Worm (Caenorhabditis elegans) whole organism, early embryonic: ENCODE results near the gene F36D3.8.

Experiments
- B0310.2 ChIP-seq: sonication (generic microtip); optimal IDR thresholded peaks from 2 replicates; lab custom pipeline; 2016; ENCODE audit warnings: mild to moderate bottlenecking, missing genetic modification characterization, missing compliant biosample characterization
- F13C5.2 ChIP-seq: sonication (generic microtip); optimal IDR thresholded peaks from 2 replicates; lab custom pipeline; 2017; ENCODE audit warnings: mild to moderate bottlenecking, missing genetic modification characterization, inconsistent platforms, missing compliant biosample characterization
- aly-1 ChIP-seq: sonication (generic microtip); optimal IDR thresholded peaks from 2 replicates; lab custom pipeline; 2016; ENCODE audit warnings: missing genetic modification characterization, missing compliant biosample characterization
- ama-1 ChIP-seq: fragments of 150-350 bp; optimal IDR thresholded peaks from 2 replicates; lab custom pipeline; 2014
- ceh-13 ChIP-seq: fragments of 200-800 bp; sonication (Bioruptor generic); optimal IDR thresholded peaks from 2 replicates; lab custom pipeline; 2018; ENCODE audit warnings: mild to moderate bottlenecking, missing genetic modification characterization, missing compliant biosample characterization
- ceh-36 ChIP-seq: sonication (generic microtip); optimal IDR thresholded peaks from 2 replicates; lab custom pipeline; 2016; ENCODE audit warnings: missing genetic modification characterization, inconsistent platforms, missing compliant biosample characterization
- ets-7 ChIP-seq: sonication (generic microtip); optimal IDR thresholded peaks from 2 replicates; lab custom pipeline; 2016; ENCODE audit warnings: missing genotype, missing genetic modification characterization, missing compliant biosample characterization
- flt-1 ChIP-seq: fragments of 200-800 bp; sonication (Bioruptor generic); IDR thresholded peaks from 2 replicates; pipeline ENCODE4 v1.3.6; 2022; ENCODE audit warnings: missing genetic modification characterization, missing compliant biosample characterization
- hmbx-1 ChIP-seq: sonication (generic microtip); optimal IDR thresholded peaks from 2 replicates; lab custom pipeline; 2016; ENCODE audit warnings: mild to moderate bottlenecking, missing genetic modification characterization, missing compliant biosample characterization
- hmg-4 ChIP-seq: fragments of 200-800 bp; sonication (Bioruptor generic); optimal IDR thresholded peaks from 2 replicates; lab custom pipeline; 2018; ENCODE audit warnings: mild to moderate bottlenecking, missing genetic modification characterization, missing compliant biosample characterization
- hnd-1 ChIP-seq: sonication (generic microtip); optimal IDR thresholded peaks from 2 replicates; lab custom pipeline; 2016; ENCODE audit warnings: missing genetic modification characterization, missing compliant biosample characterization
- pes-1 ChIP-seq: fragments of 200-800 bp; sonication (Bioruptor generic); IDR thresholded peaks from 2 replicates; pipeline ENCODE4 v1.3.6; 2022; ENCODE audit warnings: missing genetic modification reagents, missing genetic modification characterization, missing compliant biosample characterization
- scrt-1 ChIP-seq: fragments of 200-800 bp; sonication (Bioruptor generic); IDR thresholded peaks from 2 replicates; pipeline ENCODE4 v1.3.6; 2022; ENCODE audit warnings: missing genetic modification characterization, missing compliant biosample characterization
- sea-1 ChIP-seq: fragments of 200-800 bp; sonication (Bioruptor generic); conservative IDR thresholded peaks from 2 replicates; pipeline ENCODE4 v1.3.6; 2022; ENCODE audit warnings: missing genetic modification characterization, missing compliant biosample characterization
- tbx-11 ChIP-seq: fragments of 200-800 bp; sonication (Bioruptor generic); IDR thresholded peaks from 2 replicates; pipeline ENCODE4 v1.3.6; 2022; ENCODE audit warnings: missing genetic modification characterization, missing compliant biosample characterization
- tbx-37 ChIP-seq: fragments of 200-800 bp; sonication (Bioruptor generic); conservative IDR thresholded peaks from 2 replicates; pipeline ENCODE4 v1.3.6; 2022; ENCODE audit warnings: missing genetic modification reagents, missing genetic modification characterization, missing compliant biosample characterization
- tra-4 ChIP-seq: sonication (generic microtip); optimal IDR thresholded peaks from 2 replicates; lab custom pipeline; 2017; ENCODE audit warnings: missing genetic modification characterization, missing compliant biosample characterization

The F36D3.8 gene

DNA sequence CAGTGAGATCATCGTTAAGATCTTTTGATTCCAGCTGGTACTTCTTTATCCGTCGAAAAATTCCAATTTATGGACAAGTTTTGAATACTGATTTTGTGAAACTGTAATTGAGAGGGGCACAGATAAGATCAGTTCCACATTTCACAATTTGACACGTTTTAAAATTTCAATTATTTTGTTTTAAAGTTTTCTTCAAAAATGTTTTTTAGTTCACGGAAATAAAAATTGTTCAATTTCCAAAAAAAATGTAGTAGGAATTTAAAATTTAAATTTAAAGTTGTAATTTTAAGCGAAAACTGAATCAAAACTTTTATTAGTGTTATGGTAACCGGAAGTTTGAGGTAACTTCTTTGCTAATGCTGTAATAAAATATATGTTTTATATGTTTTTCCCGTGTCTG lies 9.3 kb upstream of the F36D3.8 start, which contains the start of gene F36D3.4:
Gene F36D3.4 (minus strand): TSS at position 101 of the 400 bp plus-strand sequence.
- TF ChIP-seq ets-7 (no peak), hmbx-1 (no peak), sea-1 (GFP tag; lab: Robert Waterston, UW) (no peak), hmg-4 (GFP tag; lab: Kevin White, UChicago) (no peak), scrt-1 (GFP tag; lab: Robert Waterston, UW) (no peak), ceh-36 (tag; lab: Kevin White, UChicago) (no peak), hnd-1 (tag; lab: Kevin White, UChicago) (no peak), tra-4 (tag; lab: Kevin White, UChicago) (no peak), flt-1 (GFP tag; lab: Robert Waterston, UW) (no peak), tbx-37 (no peak), ama-1 (lab: Kevin White, UChicago) (no peak), tbx-11 (GFP tag; lab: Robert Waterston, UW) (no peak), pes-1 (GFP tag; lab: Robert Waterston, UW) (no peak), aly-1 (tag; lab: Kevin White, UChicago) (no peak), ceh-13 (GFP tag; lab: Kevin White, UChicago) (no peak), B0310.2 (tag; lab: Kevin White, UChicago) (no peak), F13C5.2 (tag; lab: Kevin White, UChicago) (no peak)

ce11 chrV:16522242-16522641 lies 4.7 kb upstream of the F36D3.8 start, which contains the start of gene srw-34:
Gene srw-34 (minus strand): TSS chrV:16522342.
- TF ChIP-seq hmg-4 (GFP tag; lab: Kevin White, UChicago) (no peak), pes-1 (GFP tag; lab: Robert Waterston, UW) (no peak), aly-1 (tag; lab: Kevin White, UChicago) (no peak), hmbx-1 (no peak), B0310.2 (tag; lab: Kevin White, UChicago) (no peak), tra-4 (tag; lab: Kevin White, UChicago) (no peak), scrt-1 (GFP tag; lab: Robert Waterston, UW) (no peak), sea-1 (GFP tag; lab: Robert Waterston, UW) (no peak), ceh-13 (GFP tag; lab: Kevin White, UChicago) (no peak), tbx-11 (GFP tag; lab: Robert Waterston, UW) (no peak), ceh-36 (tag; lab: Kevin White, UChicago) (no peak), ama-1 (lab: Kevin White, UChicago) (no peak), hnd-1 (tag; lab: Kevin White, UChicago) (no peak), tbx-37 (no peak), F13C5.2 (tag; lab: Kevin White, UChicago) (no peak), ets-7 (no peak), flt-1 (GFP tag; lab: Robert Waterston, UW) (no peak)

- TF ChIP-seq ama-1 (lab: Kevin White, UChicago) (no peak), ets-7 (no peak), ceh-36 (tag; lab: Kevin White, UChicago) (no peak), aly-1 (tag; lab: Kevin White, UChicago) (no peak), ceh-13 (GFP tag; lab: Kevin White, UChicago) (no peak), tbx-37 (no peak), tbx-11 (GFP tag; lab: Robert Waterston, UW) (no peak), B0310.2 (tag; lab: Kevin White, UChicago) (no peak), tra-4 (tag; lab: Kevin White, UChicago) (no peak), scrt-1 (GFP tag; lab: Robert Waterston, UW) (no peak), flt-1 (GFP tag; lab: Robert Waterston, UW) (no peak), sea-1 (GFP tag; lab: Robert Waterston, UW) (no peak), hmbx-1 (no peak), F13C5.2 (tag; lab: Kevin White, UChicago) (no peak)
Measured at ce11 chrV:16527796-16528195, 838 bp downstream of the F36D3.8 start, which contains the start of gene F36D3.16. Gene F36D3.16 (plus strand): TSS chrV:16528096.

DNA sequence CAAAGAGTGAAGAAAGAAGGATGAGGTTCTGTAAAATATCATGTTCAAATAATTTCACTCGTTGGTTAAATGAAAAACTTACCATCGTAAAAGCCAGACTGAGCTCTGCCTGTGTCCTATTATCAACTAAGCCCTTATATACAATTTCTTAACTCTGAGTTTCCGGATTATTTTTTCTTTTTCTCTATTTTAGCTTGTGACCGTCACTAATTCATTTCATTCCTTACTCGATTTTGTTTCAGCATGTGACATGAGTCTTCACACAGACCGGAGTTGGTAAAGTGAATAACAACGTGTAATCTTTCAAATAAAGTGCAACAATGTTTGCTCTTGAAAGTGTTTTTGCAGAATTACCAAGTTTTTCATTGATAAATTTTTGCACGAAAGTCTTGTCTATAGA lies 7.0 kb downstream of the F36D3.8 start, which contains the start of gene cpr-2:
Gene cpr-2 (minus strand): TSS at position 101 of the 400 bp plus-strand sequence.
- TF ChIP-seq hmbx-1 (no peak), ceh-13 (GFP tag; lab: Kevin White, UChicago) (no peak), tbx-37 (no peak), hnd-1 (tag; lab: Kevin White, UChicago) (no peak), aly-1 (tag; lab: Kevin White, UChicago) (no peak), scrt-1 (GFP tag; lab: Robert Waterston, UW) (no peak), flt-1 (GFP tag; lab: Robert Waterston, UW) (no peak), ama-1 (lab: Kevin White, UChicago) (no peak), B0310.2 (tag; lab: Kevin White, UChicago) (no peak), tra-4 (tag; lab: Kevin White, UChicago) (no peak), sea-1 (GFP tag; lab: Robert Waterston, UW) (no peak), pes-1 (GFP tag; lab: Robert Waterston, UW) (no peak), ets-7 (no peak), hmg-4 (GFP tag; lab: Kevin White, UChicago) (no peak), ceh-36 (tag; lab: Kevin White, UChicago) (no peak), F13C5.2 (tag; lab: Kevin White, UChicago) (no peak), tbx-11 (GFP tag; lab: Robert Waterston, UW) (no peak)

DNA sequence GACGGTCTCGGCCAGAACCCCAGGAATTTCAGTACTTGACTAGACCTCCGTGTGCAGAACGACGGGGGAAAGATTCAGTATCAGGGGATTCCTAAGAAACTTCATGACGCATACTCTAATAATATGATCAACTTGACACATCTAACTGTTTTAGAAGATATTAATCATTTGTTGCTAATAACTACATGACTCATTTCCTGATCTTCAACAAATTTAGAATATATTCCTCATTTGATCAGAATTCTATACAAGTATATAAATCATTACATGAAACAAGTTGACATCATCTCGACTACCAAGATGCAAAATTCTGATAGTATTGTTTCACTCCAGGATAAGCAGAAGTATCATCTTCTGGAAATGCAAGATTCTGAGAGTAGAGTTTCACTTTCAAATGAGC lies 8.2 kb downstream of the F36D3.8 start, which contains the start of gene Y32B12B.8:
Gene Y32B12B.8 (plus strand): TSS at position 301 of the 400 bp plus-strand sequence.
- TF ChIP-seq ceh-36 (tag; lab: Kevin White, UChicago): no peak

ce11 chrV:16536701-16537100 lies 9.7 kb downstream of the F36D3.8 start, which contains the start of gene Y32B12B.1:
Gene Y32B12B.1 (plus strand): TSS chrV:16537001.
- TF ChIP-seq ceh-13 (GFP tag; lab: Kevin White, UChicago): no peak
- no peak for TF ChIP-seq ets-7
- TF ChIP-seq F13C5.2 (tag; lab: Kevin White, UChicago): no peak
- no peak for TF ChIP-seq tbx-11 (GFP tag; lab: Robert Waterston, UW)
- TF ChIP-seq scrt-1 (GFP tag; lab: Robert Waterston, UW): no peak
- no peak for TF ChIP-seq sea-1 (GFP tag; lab: Robert Waterston, UW)
- no peak for TF ChIP-seq B0310.2 (tag; lab: Kevin White, UChicago)
- TF ChIP-seq hmg-4 (GFP tag; lab: Kevin White, UChicago): no peak
- no peak for TF ChIP-seq flt-1 (GFP tag; lab: Robert Waterston, UW)
- TF ChIP-seq ceh-36 (tag; lab: Kevin White, UChicago): no peak
- no peak for TF ChIP-seq aly-1 (tag; lab: Kevin White, UChicago)
- TF ChIP-seq hnd-1 (tag; lab: Kevin White, UChicago): no peak
- no peak for TF ChIP-seq tra-4 (tag; lab: Kevin White, UChicago)
- no peak for TF ChIP-seq tbx-37
- no peak for TF ChIP-seq ama-1 (lab: Kevin White, UChicago)
- TF ChIP-seq pes-1 (GFP tag; lab: Robert Waterston, UW): no peak
